Worm (Caenorhabditis elegans) whole organism, late embryonic: Measurements from ENCODE around the gene ril-1.

Source experiments
- T23F11.4 ChIP-seq: fragments of 200-800 bp; sonication (Bioruptor generic); optimal IDR thresholded peaks from 2 replicates; lab custom pipeline; 2018; ENCODE audit warnings: mild to moderate bottlenecking, missing genetic modification characterization, missing compliant biosample characterization
- ama-1 ChIP-seq: fragments of 150-350 bp; optimal IDR thresholded peaks from 2 replicates; lab custom pipeline; 2014
- ceh-18 ChIP-seq: sonication (generic microtip); optimal IDR thresholded peaks from 2 replicates; lab custom pipeline; 2016; ENCODE audit warnings: missing genetic modification characterization, missing compliant biosample characterization
- ceh-24 ChIP-seq: sonication (generic microtip); optimal IDR thresholded peaks from 2 replicates; lab custom pipeline; 2016; ENCODE audit warnings: mild to moderate bottlenecking, missing genetic modification characterization, missing compliant biosample characterization
- eyg-1 ChIP-seq: sonication (generic microtip); optimal IDR thresholded peaks from 2 replicates; lab custom pipeline; 2016; ENCODE audit warnings: missing genotype, missing genetic modification characterization, missing compliant biosample characterization
- fax-1 ChIP-seq: sonication (generic microtip); optimal IDR thresholded peaks from 2 replicates; lab custom pipeline; 2016; ENCODE audit warnings: missing genotype, missing genetic modification characterization, missing compliant biosample characterization
- fkh-10 ChIP-seq: fragments of 150-350 bp; optimal IDR thresholded peaks from 2 replicates; lab custom pipeline; 2014; ENCODE audit warnings: missing biosample characterization, missing genetic modification reagents, missing genetic modification characterization
- fkh-6 ChIP-seq: sonication (generic microtip); optimal IDR thresholded peaks from 2 replicates; lab custom pipeline; 2016; ENCODE audit warnings: missing genetic modification characterization, missing compliant biosample characterization
- hlh-30 ChIP-seq: sonication (generic microtip); optimal IDR thresholded peaks from 2 replicates; lab custom pipeline; 2017; ENCODE audit warnings: antibody characterized with exemption, missing genetic modification characterization, missing compliant biosample characterization; ENCODE audit not compliant: insufficient read depth
- lim-6 ChIP-seq: sonication (generic microtip); optimal IDR thresholded peaks from 2 replicates; lab custom pipeline; 2016; ENCODE audit warnings: missing genetic modification characterization, missing compliant biosample characterization
- madf-2 ChIP-seq: sonication (generic microtip); optimal IDR thresholded peaks from 2 replicates; lab custom pipeline; 2017; ENCODE audit warnings: missing genetic modification characterization, missing compliant biosample characterization
- pag-3 ChIP-seq: sonication (generic microtip); optimal IDR thresholded peaks from 2 replicates; lab custom pipeline; 2016; ENCODE audit warnings: missing compliant biosample characterization, missing genetic modification characterization, borderline replicate concordance
- rnt-1 ChIP-seq: sonication (generic microtip); optimal IDR thresholded peaks from 2 replicates; lab custom pipeline; 2016; ENCODE audit warnings: missing genetic modification characterization, missing compliant biosample characterization
- tbx-7 ChIP-seq: sonication (generic microtip); optimal IDR thresholded peaks from 2 replicates; lab custom pipeline; 2016; ENCODE audit warnings: missing genotype, missing genetic modification characterization, missing compliant biosample characterization

DNA sequence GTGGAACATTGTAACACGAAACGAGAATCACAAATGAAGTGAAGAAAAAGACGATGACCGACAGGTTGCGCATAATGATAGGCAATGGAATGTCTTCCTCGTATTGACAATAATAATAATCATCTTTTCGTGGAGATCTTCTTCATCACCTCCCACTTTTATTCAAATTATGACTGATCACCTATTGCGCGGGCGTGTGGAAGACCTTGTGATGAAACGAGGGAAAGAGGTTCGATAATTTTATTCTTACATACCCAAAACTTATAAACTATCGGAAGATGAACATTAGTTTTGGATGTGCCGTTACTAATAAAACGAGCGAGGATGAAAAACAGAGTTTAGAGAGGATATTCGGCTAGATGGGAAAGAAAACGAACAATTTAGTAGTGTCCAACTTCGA, 824 bp downstream of the ril-1 start, which contains the start of gene C53A5.2:
- TF ChIP-seq fax-1 (tag; lab: Kevin White, UChicago) (no peak), pag-3 (no peak), lim-6 (tag; lab: Kevin White, UChicago) (no peak), rnt-1 (tag; lab: Kevin White, UChicago) (no peak), eyg-1 (no peak), T23F11.4 (no peak), madf-2 (tag; lab: Kevin White, UChicago) (no peak), fkh-10 (GFP tag; lab: Kevin White, UChicago) (no peak), tbx-7 (tag; lab: Kevin White, UChicago) (no peak), ama-1 (lab: Kevin White, UChicago) (no peak), fkh-6 (tag; lab: Kevin White, UChicago) (no peak), ceh-24 (tag; lab: Kevin White, UChicago) (no peak), hlh-30 (tag; lab: Kevin White, UChicago) (no peak), ceh-18 (tag; lab: Kevin White, UChicago) (no peak)
